Worm (Caenorhabditis elegans) whole organism, late embryonic: ENCODE measurements around the gene H14E04.2.

Source experiments
- ama-1 ChIP-seq: fragments of 150-350 bp; optimal IDR thresholded peaks from 2 replicates; lab custom pipeline; 2014
- ceh-19 ChIP-seq: fragments of 200-800 bp; sonication (Bioruptor generic); optimal IDR thresholded peaks from 2 replicates; lab custom pipeline; 2018; ENCODE audit warnings: mild to moderate bottlenecking, missing genetic modification characterization, missing compliant biosample characterization
- pqm-1 ChIP-seq: sonication (generic microtip); optimal IDR thresholded peaks from 2 replicates; lab custom pipeline; 2016; ENCODE audit warnings: missing genetic modification characterization, missing compliant biosample characterization
- sox-2 ChIP-seq: fragments of 200-800 bp; sonication (Bioruptor generic); IDR thresholded peaks from 2 replicates; pipeline ENCODE4 v1.3.6; 2022; ENCODE audit warnings: missing genetic modification reagents, missing genetic modification characterization, missing compliant biosample characterization
- unc-55 ChIP-seq: sonication (generic microtip); optimal IDR thresholded peaks from 2 replicates; lab custom pipeline; 2017; ENCODE audit warnings: missing biosample characterization, missing genetic modification reagents, missing genetic modification characterization

- TF ChIP-seq ama-1 (lab: Kevin White, UChicago) (no peak), sox-2 (GFP tag; lab: Robert Waterston, UW) (no peak), unc-55 (GFP tag; lab: Kevin White, UChicago) (no peak), ceh-19 (no peak), pqm-1 (tag; lab: Kevin White, UChicago) (no peak)
Observed at ce11 chrIII:2419504-2419903, 43.5 kb downstream of the H14E04.2 start.
